Fruit fly (Drosophila melanogaster): ENCODE data around the gene CG12204.

CG12204 gene

dm6 chrX:19497782-19498440, 3.7 kb upstream of the CG12204 start (continued):
- TF ChIP-seq sima (GFP tag; optimal IDR thresholded peaks at IDR 0.05) (no peak), CG4404 (GFP tag; IDR thresholded peaks at IDR 0.05) (no peak), ci (GFP tag; IDR thresholded peaks at IDR 0.05) (peak; percentile 45; the same call in 1 of the 3 replicates), CG10274 (GFP tag; optimal IDR thresholded peaks at IDR 0.05) (no peak), HLH4C (GFP tag; IDR thresholded peaks at IDR 0.05; ENCODE audit: partially characterized antibody) (no peak), rib (GFP tag; IDR thresholded peaks at IDR 0.05) (peak; percentile 85), kay (GFP tag; optimal IDR thresholded peaks at IDR 0.05) (no peak), CG3065 (GFP tag; optimal IDR thresholded peaks at IDR 0.05) (no peak), Opbp (GFP tag; IDR thresholded peaks at IDR 0.05; ENCODE audit: partially characterized antibody) (no peak), salm (tag; optimal IDR thresholded peaks at IDR 0.05) (no peak), CG11723 (GFP tag; optimal IDR thresholded peaks at IDR 0.05) (no peak), HLHmδ (GFP tag; optimal IDR thresholded peaks at IDR 0.05) (no peak), CG6791 (GFP tag; IDR thresholded peaks at IDR 0.05; ENCODE audit: partially characterized antibody) (no peak), CG2202 (tag; optimal IDR thresholded peaks at IDR 0.05) (no peak), CG6765 (GFP tag; optimal IDR thresholded peaks at IDR 0.05) (peak; percentile 16), CG9215 (GFP tag; IDR thresholded peaks at IDR 0.05) (no peak), CG34224 (GFP tag; IDR thresholded peaks at IDR 0.05; ENCODE audit: partially characterized antibody) (0 out of 3 replicates have a peak, but pooled peaks have one; percentile 9), mld (GFP tag; IDR thresholded peaks at IDR 0.05; ENCODE audit: partially characterized antibody) (no peak), Jarid2 (GFP tag; optimal IDR thresholded peaks at IDR 0.05) (peak; percentile 11), Rx (GFP tag; IDR thresholded peaks at IDR 0.05) (0 out of 2 replicates have a peak, but pooled peaks have one; percentile 12), nom (GFP tag; optimal IDR thresholded peaks at IDR 0.05) (peak; percentile 67), CG3281 (GFP tag; optimal IDR thresholded peaks at IDR 0.05) (peak; percentile 12), CG31365 (tag; optimal IDR thresholded peaks at IDR 0.05) (no peak), unc-4 (GFP tag; IDR thresholded peaks at IDR 0.05; ENCODE audit: partially characterized antibody) (no peak), Myb (GFP tag; optimal IDR thresholded peaks at IDR 0.05) (no peak), ap (GFP tag; IDR thresholded peaks at IDR 0.05) (no peak), pan (optimal IDR thresholded peaks at IDR 0.05) (no peak), pan (GFP tag; optimal IDR thresholded peaks at IDR 0.05 in 1 of 2, IDR thresholded peaks at IDR 0.05 in 1 of 2) (peak in 1 of 2 experiments; percentile 18), CG12219 (GFP tag; optimal IDR thresholded peaks at IDR 0.05) (no peak), BEAF-32 (GFP tag; optimal IDR thresholded peaks at IDR 0.05) (peak; percentile 1), Dll (GFP tag; IDR thresholded peaks at IDR 0.05; ENCODE audit: partially characterized antibody) (no peak), CG6854 (GFP tag; optimal IDR thresholded peaks at IDR 0.05) (no peak), her (GFP tag; optimal IDR thresholded peaks at IDR 0.05) (peak; percentile 16), Vsx1 (GFP tag; optimal IDR thresholded peaks at IDR 0.05) (no peak), amos (GFP tag; IDR thresholded peaks at IDR 0.05; ENCODE audit: partially characterized antibody) (peak; percentile 48; the same call in 1 of the 2 replicates), onecut (GFP tag; IDR thresholded peaks at IDR 0.05) (no peak), Asciz (GFP tag; optimal IDR thresholded peaks at IDR 0.05) (no peak), pb (GFP tag; optimal IDR thresholded peaks at IDR 0.05) (no peak), usp (GFP tag; optimal IDR thresholded peaks at IDR 0.05) (no peak), CG12299 (tag; optimal IDR thresholded peaks at IDR 0.05) (peak; percentile 20), hb (GFP tag; IDR thresholded peaks at IDR 0.05; ENCODE audit: partially characterized antibody) (no peak), Oli (tag; optimal IDR thresholded peaks at IDR 0.05) (no peak), CG13287 (GFP tag; IDR thresholded peaks at IDR 0.05; ENCODE audit: partially characterized antibody) (peak; percentile 42), Med (GFP tag) (peak; percentile 75), bigmax (GFP tag; optimal IDR thresholded peaks at IDR 0.05) (no peak), CG7839 (tag; optimal IDR thresholded peaks at IDR 0.05) (no peak)

Measured in whole organism, embryonic.